Worm (Caenorhabditis elegans): ENCODE data around the gene npax-3.

Gene npax-3

ce11 chrIV:10852403-10852802 is 24.5 kb upstream of the npax-3 start:
- TF ChIP-seq pha-4 (tag; optimal IDR thresholded peaks at IDR 0.05): peak; percentile 53
- TF ChIP-seq nhr-76 (tag; optimal IDR thresholded peaks at IDR 0.05): no peak
- TF ChIP-seq nhr-25 (tag; optimal IDR thresholded peaks at IDR 0.05): peak; percentile 31
- peak; percentile 37 for TF ChIP-seq nfya-1 (tag; optimal IDR thresholded peaks at IDR 0.05; ENCODE audit: insufficient read depth)
- no peak for TF ChIP-seq snpc-4 (tag; optimal IDR thresholded peaks at IDR 0.05)
- TF ChIP-seq nhr-23 (tag; optimal IDR thresholded peaks at IDR 0.05): peak; percentile 14
- no peak for TF ChIP-seq fkh-10 (GFP tag; optimal IDR thresholded peaks at IDR 0.05)
- TF ChIP-seq jun-1 (tag; optimal IDR thresholded peaks at IDR 0.05): no peak
- peak; percentile 7 for TF ChIP-seq hmg-11 (tag; optimal IDR thresholded peaks at IDR 0.05)

DNA sequence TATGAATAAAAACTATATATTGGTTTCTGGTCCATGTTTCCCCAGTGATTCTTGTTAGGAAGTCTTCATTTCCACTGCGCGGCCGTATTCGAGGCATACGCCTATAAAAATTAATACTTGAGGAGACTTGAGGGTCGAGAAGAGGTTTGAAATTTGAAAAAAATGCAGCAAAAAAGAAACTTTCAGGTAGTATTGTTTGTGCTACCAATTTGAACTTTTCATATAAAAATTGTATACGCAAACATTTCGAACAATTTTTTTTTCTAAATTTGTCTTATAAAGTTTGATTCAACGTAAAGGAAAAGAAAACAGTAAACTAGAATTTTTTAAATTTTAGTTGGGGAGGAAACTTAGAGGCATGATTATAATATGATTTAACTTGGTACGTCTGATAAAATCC is 23.9 kb upstream of the npax-3 start, which contains the start of gene T11G6.4:
TSS of gene T11G6.4 (minus strand) at position 101 of the 400 bp plus-strand sequence.
- TF ChIP-seq fos-1 (tag; optimal IDR thresholded peaks at IDR 0.05) (no peak), ama-1 (optimal IDR thresholded peaks at IDR 0.05) (no peak), egl-5 (tag; optimal IDR thresholded peaks at IDR 0.05) (no peak)

DNA sequence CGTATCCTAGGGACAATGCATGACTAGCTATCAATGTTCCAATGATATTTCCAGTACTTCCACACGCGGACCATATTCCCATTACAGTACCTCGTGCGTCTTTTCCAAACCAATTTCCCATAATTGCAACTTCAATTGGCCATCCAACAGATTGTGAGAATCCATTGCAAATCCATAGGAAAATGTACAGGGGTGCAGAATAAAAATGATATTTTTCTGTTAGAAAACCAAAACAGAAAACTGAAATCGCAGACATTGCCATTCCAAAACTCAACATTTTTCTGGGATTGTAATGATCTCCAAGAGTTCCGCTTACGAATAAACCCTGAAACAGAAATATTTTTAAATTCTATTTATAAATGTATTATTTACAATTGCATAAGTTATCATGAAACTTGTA is 23.2 kb upstream of the npax-3 start:
- TF ChIP-seq egl-27 (tag; optimal IDR thresholded peaks at IDR 0.05): no peak
- no peak for TF ChIP-seq nhr-43 (tag; optimal IDR thresholded peaks at IDR 0.05; ENCODE audit: poor library complexity, severe bottlenecking)
- no peak for TF ChIP-seq fos-1 (tag; optimal IDR thresholded peaks at IDR 0.05)
- TF ChIP-seq ztf-4 (tag; optimal IDR thresholded peaks at IDR 0.05): no peak
- no peak for TF ChIP-seq skn-1 (tag; optimal IDR thresholded peaks at IDR 0.05)
- no peak for TF ChIP-seq lin-15B (tag; optimal IDR thresholded peaks at IDR 0.05)
- TF ChIP-seq nhr-77 (tag; optimal IDR thresholded peaks at IDR 0.05): no peak
- TF ChIP-seq ama-1 (optimal IDR thresholded peaks at IDR 0.05): no peak

DNA sequence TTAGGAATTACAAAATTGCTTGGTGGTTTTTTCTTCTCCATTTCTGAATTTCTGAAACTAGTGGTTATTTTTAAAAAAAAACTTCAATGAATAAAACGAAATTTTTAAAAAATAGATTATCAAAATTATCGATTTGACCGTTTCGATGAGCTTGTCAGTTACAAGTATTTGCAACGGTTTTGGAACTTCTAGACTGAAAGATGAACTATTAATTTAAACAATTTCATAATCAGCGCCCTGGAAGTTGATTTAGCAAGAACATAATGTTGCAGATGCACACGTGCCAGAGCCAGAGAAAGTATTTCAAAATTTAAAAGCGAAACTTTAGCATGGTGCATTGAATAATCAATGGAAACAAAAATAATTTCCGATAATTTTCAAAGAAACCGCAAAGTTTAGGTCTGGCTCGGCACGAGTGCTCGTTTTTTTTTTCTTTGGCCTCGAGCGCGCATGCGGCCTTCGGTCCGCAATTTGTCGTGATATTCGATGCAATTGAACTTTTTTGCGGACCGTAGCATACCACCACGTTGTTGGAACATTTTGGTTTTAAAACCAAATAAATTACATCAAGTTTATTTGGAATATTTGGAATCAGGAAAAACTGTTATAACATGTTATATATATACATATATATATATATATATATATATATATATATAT is 14.9 kb upstream of the npax-3 start, which contains the start of gene T11G6.5:
TSS of gene T11G6.5 (minus strand) at position 51 of the 660 bp plus-strand sequence.
- TF ChIP-seq unc-62 (GFP tag; optimal IDR thresholded peaks at IDR 0.05) (no peak), ceh-16 (tag; optimal IDR thresholded peaks at IDR 0.05) (no peak), hmg-11 (tag; optimal IDR thresholded peaks at IDR 0.05) (peak; percentile 46), elt-2 (tag; optimal IDR thresholded peaks at IDR 0.05) (peak; percentile 3), lin-15B (tag; optimal IDR thresholded peaks at IDR 0.05) (peak; percentile 33), pha-4 (tag; optimal IDR thresholded peaks at IDR 0.05) (peak; percentile 66), nfya-1 (tag; optimal IDR thresholded peaks at IDR 0.05; ENCODE audit: insufficient read depth) (peak; percentile 67)

DNA sequence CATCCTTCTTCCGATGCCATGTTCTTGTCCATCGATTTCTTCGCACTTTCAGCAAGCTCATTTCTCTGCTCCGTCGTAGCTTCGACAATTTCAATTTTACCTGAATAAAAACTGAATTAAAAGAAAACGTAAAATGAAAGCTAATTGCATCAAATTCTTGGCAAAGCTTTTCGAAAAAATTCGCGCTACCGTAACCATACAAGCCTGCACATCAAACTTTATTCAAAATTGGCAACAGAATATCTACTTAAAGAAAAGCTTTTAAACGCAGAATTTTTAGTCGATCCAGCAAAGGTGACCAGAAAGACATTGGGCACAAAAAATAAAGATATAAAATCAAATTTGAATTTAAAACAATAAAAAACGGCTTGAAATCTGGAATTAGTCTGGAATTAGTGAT is 14.3 kb upstream of the npax-3 start:
- TF ChIP-seq pqm-1 (tag; optimal IDR thresholded peaks at IDR 0.05) (no peak), fos-1 (tag; optimal IDR thresholded peaks at IDR 0.05) (no peak), ceh-16 (tag; optimal IDR thresholded peaks at IDR 0.05) (no peak), eor-1 (tag; optimal IDR thresholded peaks at IDR 0.05) (no peak), unc-62 (GFP tag; optimal IDR thresholded peaks at IDR 0.05) (no peak), ceh-82 (tag; optimal IDR thresholded peaks at IDR 0.05) (no peak), pha-4 (tag; optimal IDR thresholded peaks at IDR 0.05) (no peak), fkh-10 (GFP tag; optimal IDR thresholded peaks at IDR 0.05) (no peak), nhr-77 (tag; optimal IDR thresholded peaks at IDR 0.05) (no peak), nhr-67 (tag; optimal IDR thresholded peaks at IDR 0.05) (no peak), mdl-1 (tag; optimal IDR thresholded peaks at IDR 0.05) (no peak), elt-2 (tag; optimal IDR thresholded peaks at IDR 0.05) (no peak), ama-1 (optimal IDR thresholded peaks at IDR 0.05) (no peak)

DNA sequence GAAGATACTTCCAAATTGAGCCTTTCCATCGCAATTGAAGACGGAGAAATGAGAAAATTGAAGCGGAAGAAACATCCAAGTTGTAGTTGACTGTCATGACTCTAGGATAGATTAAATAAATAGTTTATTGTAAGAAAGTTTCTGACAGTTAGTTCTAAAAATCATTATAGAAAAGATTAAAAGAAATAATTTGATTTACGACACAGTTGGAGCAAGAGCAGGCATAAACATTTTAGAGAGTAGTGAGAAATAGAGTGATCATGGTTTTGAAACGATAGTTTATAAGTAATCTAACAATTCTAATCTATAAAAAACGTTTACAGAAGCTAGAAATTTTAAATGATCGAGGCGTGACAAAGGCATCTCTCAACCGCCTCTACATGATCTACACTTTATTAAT is 4.2 kb upstream of the npax-3 start, which contains the start of gene best-15:
TSS of gene best-15 (minus strand) at position 101 of the 400 bp plus-strand sequence.
- TF ChIP-seq elt-2 (tag; optimal IDR thresholded peaks at IDR 0.05): no peak
- no peak for TF ChIP-seq lsy-12 (tag; optimal IDR thresholded peaks at IDR 0.05)
- TF ChIP-seq ceh-28 (tag; optimal IDR thresholded peaks at IDR 0.05): no peak
- TF ChIP-seq hmg-11 (tag; optimal IDR thresholded peaks at IDR 0.05): no peak
- no peak for TF ChIP-seq unc-39 (tag; optimal IDR thresholded peaks at IDR 0.05)
- no peak for TF ChIP-seq pqm-1 (tag; optimal IDR thresholded peaks at IDR 0.05)
- no peak for TF ChIP-seq ama-1 (optimal IDR thresholded peaks at IDR 0.05)
- TF ChIP-seq snpc-4 (tag; optimal IDR thresholded peaks at IDR 0.05): no peak
- TF ChIP-seq zag-1 (tag; optimal IDR thresholded peaks at IDR 0.05): no peak
- no peak for TF ChIP-seq ZK546.5 (tag; optimal IDR thresholded peaks at IDR 0.05)
- TF ChIP-seq elt-1 (tag; optimal IDR thresholded peaks at IDR 0.05): no peak
- TF ChIP-seq aly-2 (tag; optimal IDR thresholded peaks at IDR 0.05): no peak
- TF ChIP-seq egl-5 (tag; optimal IDR thresholded peaks at IDR 0.05): no peak
- TF ChIP-seq nhr-77 (tag; optimal IDR thresholded peaks at IDR 0.05): no peak
